Worm (Caenorhabditis elegans): ENCODE results near the gene snb-1.

The snb-1 gene

DNA sequence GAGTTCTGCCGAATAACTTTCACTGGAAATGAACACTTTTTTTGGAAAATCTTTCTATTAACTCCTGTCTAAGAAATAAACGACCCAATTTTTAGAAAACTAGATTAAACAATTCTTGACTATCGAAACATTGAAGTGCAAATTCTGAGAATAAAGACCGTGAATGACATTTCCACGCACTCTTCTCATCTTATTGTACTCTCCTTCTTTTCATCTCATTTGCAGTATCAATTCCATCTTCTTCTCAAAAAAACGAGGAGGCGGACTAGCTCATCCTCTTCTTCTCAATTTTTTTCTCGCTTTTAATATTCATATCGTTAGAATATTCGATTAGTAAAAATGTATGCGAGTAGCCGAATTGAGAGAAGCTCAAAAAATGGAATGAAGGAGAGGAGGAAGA, 5.4 kb upstream of the snb-1 start:
- TF ChIP-seq F13C5.2 (tag; optimal IDR thresholded peaks at IDR 0.05) (no peak), hmbx-1 (tag; optimal IDR thresholded peaks at IDR 0.05) (no peak), tbx-11 (GFP tag; IDR thresholded peaks at IDR 0.05) (no peak), hmg-4 (GFP tag; optimal IDR thresholded peaks at IDR 0.05) (no peak), ets-7 (tag; optimal IDR thresholded peaks at IDR 0.05) (no peak), ceh-13 (GFP tag; optimal IDR thresholded peaks at IDR 0.05) (no peak), hnd-1 (tag; optimal IDR thresholded peaks at IDR 0.05) (no peak)

ce11 chrV:6659533-6659932, 3.2 kb upstream of the snb-1 start:
- no peak for TF ChIP-seq hmg-4 (GFP tag; optimal IDR thresholded peaks at IDR 0.05)
- TF ChIP-seq hnd-1 (tag; optimal IDR thresholded peaks at IDR 0.05): no peak
- TF ChIP-seq scrt-1 (GFP tag; IDR thresholded peaks at IDR 0.05): no peak
- no peak for TF ChIP-seq F13C5.2 (tag; optimal IDR thresholded peaks at IDR 0.05)
- no peak for TF ChIP-seq tbx-11 (GFP tag; IDR thresholded peaks at IDR 0.05)

DNA sequence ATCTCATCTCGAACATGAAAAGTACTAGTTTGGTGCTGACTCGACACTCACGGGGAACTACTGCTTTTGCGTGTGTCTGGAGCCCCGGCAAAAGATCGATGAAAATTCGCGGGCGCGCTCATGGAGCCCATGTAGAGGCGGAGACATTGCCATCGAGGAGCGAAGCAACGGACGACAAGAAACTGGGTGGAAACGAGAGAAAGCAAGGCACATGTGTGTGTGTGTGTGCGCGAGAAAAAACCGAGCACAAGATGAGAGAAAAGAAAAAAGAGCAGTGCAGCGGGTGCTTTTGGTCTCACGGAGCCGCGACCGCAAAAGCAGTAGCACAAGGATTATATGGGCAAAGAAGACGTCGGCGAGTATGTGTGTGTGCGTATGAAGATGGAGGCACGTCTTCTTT, 2.5 kb upstream of the snb-1 start:
- no peak for TF ChIP-seq ets-7 (tag; optimal IDR thresholded peaks at IDR 0.05)
- no peak for TF ChIP-seq hnd-1 (tag; optimal IDR thresholded peaks at IDR 0.05)
- TF ChIP-seq flt-1 (GFP tag; IDR thresholded peaks at IDR 0.05): no peak
- no peak for TF ChIP-seq tbx-37 (GFP tag; conservative IDR thresholded peaks at IDR 0.05)
- peak; percentile 53 for TF ChIP-seq F13C5.2 (tag; optimal IDR thresholded peaks at IDR 0.05)
- TF ChIP-seq ceh-13 (GFP tag; optimal IDR thresholded peaks at IDR 0.05): no peak
- TF ChIP-seq sea-1 (GFP tag; conservative IDR thresholded peaks at IDR 0.05): no peak
- no peak for TF ChIP-seq hmg-4 (GFP tag; optimal IDR thresholded peaks at IDR 0.05)
- TF ChIP-seq aly-1 (tag; optimal IDR thresholded peaks at IDR 0.05): peak; percentile 11

DNA sequence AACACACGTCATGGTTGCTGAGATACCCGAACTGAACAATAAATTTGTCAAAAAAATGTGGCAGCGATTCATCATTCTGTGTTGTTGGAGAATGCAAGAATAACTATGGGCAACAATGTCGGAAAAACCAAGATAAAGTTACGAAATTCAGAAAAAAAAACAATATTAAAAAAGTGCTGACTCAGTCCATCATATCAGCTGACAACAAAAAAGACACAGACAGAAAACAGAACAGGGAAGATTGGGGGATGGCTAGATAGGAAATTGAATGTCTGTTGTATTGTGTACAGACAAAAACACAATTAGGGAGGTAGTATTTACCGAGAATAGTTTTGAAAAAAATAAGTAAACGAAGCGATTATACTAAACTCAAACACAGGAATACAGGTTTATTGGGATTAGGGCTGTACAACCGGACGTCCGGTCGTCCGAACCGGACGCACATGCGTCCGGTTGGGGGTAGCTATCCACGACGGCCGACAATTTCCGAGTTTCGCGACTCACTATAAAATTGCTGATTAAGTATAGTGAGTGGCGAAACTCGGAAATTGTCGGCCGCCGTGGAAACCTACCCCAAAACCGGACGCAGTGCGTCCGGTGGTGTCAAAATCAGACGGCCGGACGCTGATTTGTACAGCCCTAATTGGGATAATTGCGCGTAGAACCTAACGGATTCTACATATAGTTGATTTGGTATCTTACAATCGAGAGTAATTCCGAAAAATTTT, 1.4 kb upstream of the snb-1 start:
- TF ChIP-seq hmg-4 (GFP tag; optimal IDR thresholded peaks at IDR 0.05) (no peak), hnd-1 (tag; optimal IDR thresholded peaks at IDR 0.05) (no peak), ceh-36 (tag; optimal IDR thresholded peaks at IDR 0.05) (no peak), aly-1 (tag; optimal IDR thresholded peaks at IDR 0.05) (no peak), ets-7 (tag; optimal IDR thresholded peaks at IDR 0.05) (no peak), tbx-37 (GFP tag; conservative IDR thresholded peaks at IDR 0.05) (no peak), hmbx-1 (tag; optimal IDR thresholded peaks at IDR 0.05) (no peak), sea-1 (GFP tag; conservative IDR thresholded peaks at IDR 0.05) (no peak)

ce11 chrV:6655174-6655573, 1.1 kb downstream of the snb-1 start, which contains the start of gene syx-18:
Gene syx-18, minus strand, starts transcription at chrV:6655449.
- TF ChIP-seq pes-1 (GFP tag; IDR thresholded peaks at IDR 0.05): no peak
- no peak for TF ChIP-seq hnd-1 (tag; optimal IDR thresholded peaks at IDR 0.05)
- no peak for TF ChIP-seq sea-1 (GFP tag; conservative IDR thresholded peaks at IDR 0.05)

- no peak for TF ChIP-seq hmbx-1 (tag; optimal IDR thresholded peaks at IDR 0.05)
- TF ChIP-seq B0310.2 (tag; optimal IDR thresholded peaks at IDR 0.05): no peak
- no peak for TF ChIP-seq tbx-11 (GFP tag; IDR thresholded peaks at IDR 0.05)
- TF ChIP-seq scrt-1 (GFP tag; IDR thresholded peaks at IDR 0.05): no peak
- no peak for TF ChIP-seq ceh-36 (tag; optimal IDR thresholded peaks at IDR 0.05)
- no peak for TF ChIP-seq tbx-37 (GFP tag; conservative IDR thresholded peaks at IDR 0.05)
- no peak for TF ChIP-seq ama-1 (optimal IDR thresholded peaks at IDR 0.05)
- TF ChIP-seq flt-1 (GFP tag; IDR thresholded peaks at IDR 0.05): no peak
- no peak for TF ChIP-seq F13C5.2 (tag; optimal IDR thresholded peaks at IDR 0.05)
- no peak for TF ChIP-seq aly-1 (tag; optimal IDR thresholded peaks at IDR 0.05)
- TF ChIP-seq pes-1 (GFP tag; IDR thresholded peaks at IDR 0.05): no peak
- no peak for TF ChIP-seq tra-4 (tag; optimal IDR thresholded peaks at IDR 0.05)
- TF ChIP-seq ceh-13 (GFP tag; optimal IDR thresholded peaks at IDR 0.05): no peak
Measured at ce11 chrV:6652051-6652450, 4.2 kb downstream of the snb-1 start, which contains the start of gene T10H9.8. Gene T10H9.8, plus strand, starts transcription at chrV:6652351.

ce11 chrV:6650508-6650907, 5.8 kb downstream of the snb-1 start:
- TF ChIP-seq ceh-13 (GFP tag; optimal IDR thresholded peaks at IDR 0.05): no peak

ce11 chrV:6649317-6649716, 7.0 kb downstream of the snb-1 start, which contains the start of gene T10H9.1:
Gene T10H9.1, plus strand, starts transcription at chrV:6649617.
- no peak for TF ChIP-seq ceh-13 (GFP tag; optimal IDR thresholded peaks at IDR 0.05)
- no peak for TF ChIP-seq scrt-1 (GFP tag; IDR thresholded peaks at IDR 0.05)
- no peak for TF ChIP-seq ceh-36 (tag; optimal IDR thresholded peaks at IDR 0.05)
- no peak for TF ChIP-seq B0310.2 (tag; optimal IDR thresholded peaks at IDR 0.05)
- no peak for TF ChIP-seq pes-1 (GFP tag; IDR thresholded peaks at IDR 0.05)
- TF ChIP-seq tbx-37 (GFP tag; conservative IDR thresholded peaks at IDR 0.05): no peak
- no peak for TF ChIP-seq hmbx-1 (tag; optimal IDR thresholded peaks at IDR 0.05)
- no peak for TF ChIP-seq F13C5.2 (tag; optimal IDR thresholded peaks at IDR 0.05)
- no peak for TF ChIP-seq ets-7 (tag; optimal IDR thresholded peaks at IDR 0.05)
- no peak for TF ChIP-seq aly-1 (tag; optimal IDR thresholded peaks at IDR 0.05)
- no peak for TF ChIP-seq sea-1 (GFP tag; conservative IDR thresholded peaks at IDR 0.05)
- TF ChIP-seq ama-1 (optimal IDR thresholded peaks at IDR 0.05): no peak
- TF ChIP-seq tbx-11 (GFP tag; IDR thresholded peaks at IDR 0.05): no peak
- TF ChIP-seq tra-4 (tag; optimal IDR thresholded peaks at IDR 0.05): no peak

- no peak for TF ChIP-seq hmbx-1 (tag; optimal IDR thresholded peaks at IDR 0.05)
- TF ChIP-seq hnd-1 (tag; optimal IDR thresholded peaks at IDR 0.05): no peak
- TF ChIP-seq ets-7 (tag; optimal IDR thresholded peaks at IDR 0.05): no peak
- TF ChIP-seq hmg-4 (GFP tag; optimal IDR thresholded peaks at IDR 0.05): no peak
- TF ChIP-seq flt-1 (GFP tag; IDR thresholded peaks at IDR 0.05): no peak
- TF ChIP-seq tra-4 (tag; optimal IDR thresholded peaks at IDR 0.05): no peak
- no peak for TF ChIP-seq B0310.2 (tag; optimal IDR thresholded peaks at IDR 0.05)
- TF ChIP-seq aly-1 (tag; optimal IDR thresholded peaks at IDR 0.05): no peak
- TF ChIP-seq ceh-36 (tag; optimal IDR thresholded peaks at IDR 0.05): no peak
- no peak for TF ChIP-seq pes-1 (GFP tag; IDR thresholded peaks at IDR 0.05)
- no peak for TF ChIP-seq sea-1 (GFP tag; conservative IDR thresholded peaks at IDR 0.05)
- TF ChIP-seq tbx-11 (GFP tag; IDR thresholded peaks at IDR 0.05): no peak
- TF ChIP-seq F13C5.2 (tag; optimal IDR thresholded peaks at IDR 0.05): no peak
- TF ChIP-seq ama-1 (optimal IDR thresholded peaks at IDR 0.05): no peak
- TF ChIP-seq scrt-1 (GFP tag; IDR thresholded peaks at IDR 0.05): no peak
- no peak for TF ChIP-seq tbx-37 (GFP tag; conservative IDR thresholded peaks at IDR 0.05)
Measured at ce11 chrV:6645810-6646209, 10.5 kb downstream of the snb-1 start.
